Worm (Caenorhabditis elegans) whole organism, young adult: ENCODE measurements around the gene F32H5.4.

Experiments used
- B0019.2 ChIP-seq: fragments of 200-800 bp; sonication (Bioruptor generic); conservative IDR thresholded peaks from 2 replicates; pipeline ENCODE4 v1.3.6; 2022; ENCODE audit warnings: missing genetic modification reagents, missing genetic modification characterization, missing compliant biosample characterization
- F23B12.7 ChIP-seq: sonication (generic microtip); optimal IDR thresholded peaks from 2 replicates; lab custom pipeline; 2017; ENCODE audit warnings: missing genetic modification characterization, mild to moderate bottlenecking, missing compliant biosample characterization, antibody characterized with exemption, moderate library complexity; ENCODE audit not compliant: insufficient read depth
- F39B2.1 ChIP-seq: fragments of 200-800 bp; sonication (Bioruptor generic); IDR thresholded peaks from 2 replicates; pipeline ENCODE4 v1.3.6; 2022; ENCODE audit warnings: missing genetic modification reagents, missing genetic modification characterization, missing compliant biosample characterization
- T07F8.4 ChIP-seq: sonication (generic microtip); optimal IDR thresholded peaks from 2 replicates; lab custom pipeline; 2016; ENCODE audit warnings: mild to moderate bottlenecking, missing genetic modification characterization, moderate library complexity, missing compliant biosample characterization
- Y95B8A.8 ChIP-seq: fragments of 200-800 bp; sonication (Bioruptor generic); IDR thresholded peaks from 2 replicates; pipeline ENCODE4 v1.3.6; 2022; ENCODE audit warnings: missing genetic modification reagents, missing genetic modification characterization, missing compliant biosample characterization
- ZK185.1 ChIP-seq: sonication (generic microtip); optimal IDR thresholded peaks from 2 replicates; lab custom pipeline; 2016; ENCODE audit warnings: mild to moderate bottlenecking, missing genetic modification characterization, missing compliant biosample characterization; ENCODE audit not compliant: poor library complexity, severe bottlenecking
- akir-1 ChIP-seq: fragments of 200-800 bp; sonication (Bioruptor generic); optimal IDR thresholded peaks from 2 replicates; lab custom pipeline; 2018; ENCODE audit warnings: mild to moderate bottlenecking, missing genetic modification characterization, moderate library complexity, missing compliant biosample characterization
- ama-1 ChIP-seq, 3 experiments: fragments of 150-350 bp in 1 of 3; sonication (generic microtip) in 2 of 3; optimal IDR thresholded peaks; 2 replicates each; lab custom pipeline; 2014 to 2018; ENCODE audit warnings: missing biosample characterization in 2 of 3, missing genetic modification characterization in 2 of 3, missing genetic modification reagents in 2 of 3
- aptf-3 ChIP-seq: fragments of 200-800 bp; sonication (Bioruptor generic); IDR thresholded peaks from 2 replicates; pipeline ENCODE4 v1.3.6; 2022; ENCODE audit warnings: missing genetic modification characterization, missing compliant biosample characterization
- attf-3 ChIP-seq: fragments of 200-800 bp; sonication (Bioruptor generic); conservative IDR thresholded peaks from 2 replicates; pipeline ENCODE4 v1.3.6; 2022; ENCODE audit warnings: missing genetic modification reagents, missing genetic modification characterization, missing compliant biosample characterization
- cebp-1 ChIP-seq, 2 experiments: fragments of 200-800 bp in 1 of 2; sonication (Bioruptor generic) in 1 of 2; sonication (generic microtip) in 1 of 2; IDR thresholded peaks in 1 of 2; optimal IDR thresholded peaks in 1 of 2; 2 replicates each; pipeline versions ENCODE4 v1.3.6 to Lab custom; 2017 to 2022; ENCODE audit warnings: missing compliant biosample characterization in 2 of 2, missing genetic modification characterization in 2 of 2, mild to moderate bottlenecking in 1 of 2, missing genetic modification reagents in 1 of 2, moderate library complexity in 1 of 2
- ceh-40 ChIP-seq: fragments of 200-800 bp; sonication (Bioruptor generic); IDR thresholded peaks from 2 replicates; pipeline ENCODE4 v1.3.6; 2022; ENCODE audit warnings: missing genetic modification characterization, missing compliant biosample characterization
- dox-1 ChIP-seq: fragments of 200-800 bp; sonication (Bioruptor generic); IDR thresholded peaks from 2 replicates; pipeline ENCODE4 v1.3.6; 2022; ENCODE audit warnings: missing genetic modification reagents, missing genetic modification characterization, missing compliant biosample characterization
- dpl-1 ChIP-seq: fragments of 150-350 bp; optimal IDR thresholded peaks from 2 replicates; lab custom pipeline; 2014; ENCODE audit warnings: missing biosample characterization, missing genetic modification reagents, missing genetic modification characterization
- egl-44 ChIP-seq: fragments of 200-800 bp; sonication (Bioruptor generic); IDR thresholded peaks from 2 replicates; pipeline ENCODE4 v1.3.6; 2022; ENCODE audit warnings: missing genetic modification reagents, missing genetic modification characterization, missing compliant biosample characterization
- ekl-4 ChIP-seq: fragments of 200-800 bp; sonication (Bioruptor generic); IDR thresholded peaks from 2 replicates; pipeline ENCODE4 v1.3.6; 2022; ENCODE audit warnings: missing genetic modification reagents, missing genetic modification characterization, missing compliant biosample characterization
- hrde-1 ChIP-seq: sonication (generic microtip); optimal IDR thresholded peaks from 2 replicates; lab custom pipeline; 2016; ENCODE audit warnings: missing genetic modification characterization, mild to moderate bottlenecking, missing compliant biosample characterization, moderate library complexity, missing genotype, missing genetic modification reagents, borderline replicate concordance
- lag-1 ChIP-seq: fragments of 200-800 bp; sonication (Bioruptor generic); IDR thresholded peaks from 2 replicates; pipeline ENCODE4 v1.3.6; 2022; ENCODE audit warnings: missing genetic modification reagents, missing genetic modification characterization, missing compliant biosample characterization
- lin-26 ChIP-seq: fragments of 200-800 bp; sonication (Bioruptor generic); IDR thresholded peaks from 2 replicates; pipeline ENCODE4 v1.3.6; 2022; ENCODE audit warnings: missing genetic modification reagents, missing genetic modification characterization, missing compliant biosample characterization
- lin-40 ChIP-seq: sonication (generic microtip); optimal IDR thresholded peaks from 2 replicates; lab custom pipeline; 2016; ENCODE audit warnings: missing genetic modification characterization, mild to moderate bottlenecking, missing compliant biosample characterization, missing genotype, missing genetic modification reagents
- madf-6 ChIP-seq: fragments of 200-800 bp; sonication (Bioruptor generic); IDR thresholded peaks from 2 replicates; pipeline ENCODE4 v1.3.6; 2022; ENCODE audit warnings: missing genetic modification reagents, missing genetic modification characterization, missing compliant biosample characterization
- mes-4 ChIP-seq: sonication (generic microtip); optimal IDR thresholded peaks from 2 replicates; lab custom pipeline; 2016; ENCODE audit warnings: missing genotype, missing genetic modification characterization, missing compliant biosample characterization
- nhr-80 ChIP-seq: sonication (generic microtip); optimal IDR thresholded peaks from 2 replicates; lab custom pipeline; 2016; ENCODE audit warnings: missing genetic modification characterization, missing compliant biosample characterization
- snpc-1.3 ChIP-seq: sonication (generic microtip); optimal IDR thresholded peaks from 2 replicates; lab custom pipeline; 2017; ENCODE audit warnings: missing genetic modification characterization, mild to moderate bottlenecking, missing compliant biosample characterization, antibody characterized with exemption, moderate library complexity, missing genotype, missing genetic modification reagents; ENCODE audit not compliant: insufficient read depth
- snpc-4 ChIP-seq, 5 experiments: fragments of 150-350 bp in 1 of 5; sonication (generic microtip) in 4 of 5; optimal IDR thresholded peaks; 2 replicates each; lab custom pipeline; 2014 to 2018; ENCODE audit warnings: missing genetic modification characterization in 5 of 5, missing biosample characterization in 3 of 5, antibody characterized with exemption in 2 of 5, mild to moderate bottlenecking in 2 of 5, missing compliant biosample characterization in 2 of 5, missing genotype in 2 of 5, moderate library complexity in 2 of 5, missing genetic modification reagents in 1 of 5
- sptf-2 ChIP-seq: fragments of 200-800 bp; sonication (Bioruptor generic); optimal IDR thresholded peaks from 2 replicates; lab custom pipeline; 2018; ENCODE audit warnings: mild to moderate bottlenecking, missing genetic modification characterization, missing compliant biosample characterization
- tbp1 ChIP-seq: fragments of 200-800 bp; sonication (Bioruptor generic); optimal IDR thresholded peaks from 2 replicates; lab custom pipeline; 2018; ENCODE audit warnings: mild to moderate bottlenecking, missing genetic modification characterization, missing compliant biosample characterization
- zfh-2 ChIP-seq: fragments of 200-800 bp; sonication (Bioruptor generic); conservative IDR thresholded peaks from 2 replicates; pipeline ENCODE4 v1.3.6; 2022; ENCODE audit warnings: missing genetic modification reagents, missing genetic modification characterization, missing compliant biosample characterization
- zim-3 ChIP-seq: sonication (generic microtip); optimal IDR thresholded peaks from 2 replicates; lab custom pipeline; 2017; ENCODE audit warnings: mild to moderate bottlenecking, missing genetic modification characterization, moderate library complexity, missing compliant biosample characterization
- ztf-22 ChIP-seq: fragments of 200-800 bp; sonication (Bioruptor generic); optimal IDR thresholded peaks from 2 replicates; lab custom pipeline; 2018; ENCODE audit warnings: mild to moderate bottlenecking, missing genetic modification characterization, moderate library complexity, missing compliant biosample characterization
- ztf-26 ChIP-seq: sonication (generic microtip); optimal IDR thresholded peaks from 2 replicates; lab custom pipeline; 2017; ENCODE audit warnings: missing genetic modification characterization, missing compliant biosample characterization
- ztf-28 ChIP-seq: fragments of 200-800 bp; sonication (Bioruptor generic); IDR thresholded peaks from 2 replicates; pipeline ENCODE4 v1.3.6; 2022; ENCODE audit warnings: missing genetic modification reagents, missing genetic modification characterization, missing compliant biosample characterization

The F32H5.4 gene

ce11 chrV:13357652-13358281, 2.6 kb upstream of the F32H5.4 start, which contains the start of gene F32H5.1:
F32H5.1 (minus strand) TSS chrV:13358037.
- no peak for TF ChIP-seq lin-26
- TF ChIP-seq nhr-80 (tag; lab: Kevin White, UChicago): peak; percentile 59
- no peak for TF ChIP-seq ZK185.1 (tag; lab: Kevin White, UChicago)
- no peak for TF ChIP-seq madf-6 (GFP tag; lab: Robert Waterston, UW)
- TF ChIP-seq hrde-1 (tag; lab: Kevin White, UChicago): no peak
- TF ChIP-seq dox-1 (GFP tag; lab: Robert Waterston, UW): no peak
- no peak for TF ChIP-seq snpc-1.3 (tag; lab: Kevin White, UChicago)
- 0 out of 2 replicates have a peak, but pooled peaks have one; percentile 29 for TF ChIP-seq Y95B8A.8 (GFP tag; lab: Robert Waterston, UW)
- no peak for TF ChIP-seq B0019.2 (GFP tag; lab: Robert Waterston, UW)
- TF ChIP-seq ceh-40 (GFP tag; lab: Robert Waterston, UW): no peak
- TF ChIP-seq lag-1: no peak
- no peak for TF ChIP-seq dpl-1 (GFP tag; lab: Kevin White, UChicago)
- no peak for TF ChIP-seq F39B2.1 (GFP tag; lab: Robert Waterston, UW)
- TF ChIP-seq F23B12.7: no peak
- TF ChIP-seq mes-4 (tag; lab: Kevin White, UChicago): no peak
- TF ChIP-seq, all 124 proteins: peak for 2

ce11 chrV:13358823-13359592, 1.3 kb upstream of the F32H5.4 start, which contains the start of gene F32H5.3:
F32H5.3 (plus strand) TSS chrV:13359335.
- no peak for TF ChIP-seq aptf-3 (GFP tag; lab: Robert Waterston, UW)
- no peak for TF ChIP-seq egl-44 (GFP tag; lab: Robert Waterston, UW)
- no peak for TF ChIP-seq ztf-28 (GFP tag; lab: Robert Waterston, UW)
- no peak for TF ChIP-seq T07F8.4 (tag; lab: Kevin White, UChicago)
- TF ChIP-seq attf-3 (GFP tag; lab: Robert Waterston, UW): no peak
- no peak for TF ChIP-seq zim-3 (tag; lab: Kevin White, UChicago)
- TF ChIP-seq ztf-26 (tag; lab: Kevin White, UChicago): no peak
- no peak for TF ChIP-seq sptf-2 (GFP tag; lab: Kevin White, UChicago)
- TF ChIP-seq ZK185.1 (tag; lab: Kevin White, UChicago): no peak
- TF ChIP-seq ama-1 (optimal IDR thresholded peaks at IDR 0.05; lab: Kevin White, UChicago): no peak
- no peak for TF ChIP-seq ama-1 (GFP tag; optimal IDR thresholded peaks at IDR 0.05; lab: Kevin White, UChicago)
- no peak for TF ChIP-seq snpc-4 (GFP tag; optimal IDR thresholded peaks at IDR 0.05; lab: Kevin White, UChicago)
- TF ChIP-seq snpc-4 (tag; optimal IDR thresholded peaks at IDR 0.05; lab: Kevin White, UChicago): no peak
- TF ChIP-seq akir-1 (GFP tag; lab: Kevin White, UChicago): no peak
- TF ChIP-seq tbp1 (GFP tag; lab: Kevin White, UChicago): no peak
- TF ChIP-seq zfh-2: no peak
- TF ChIP-seq lag-1: no peak
- TF ChIP-seq lin-40 (tag; lab: Kevin White, UChicago): no peak
- TF ChIP-seq cebp-1 (GFP tag; IDR thresholded peaks at IDR 0.05; lab: Robert Waterston, UW): no peak
- no peak for TF ChIP-seq cebp-1 (tag; optimal IDR thresholded peaks at IDR 0.05; lab: Kevin White, UChicago)
- TF ChIP-seq snpc-1.3 (tag; lab: Kevin White, UChicago): no peak
- TF ChIP-seq ztf-22 (GFP tag; lab: Kevin White, UChicago): no peak
- TF ChIP-seq ekl-4 (GFP tag; lab: Robert Waterston, UW): no peak
